Fruit fly (Drosophila melanogaster) Kc167 (cell line): ENCODE results near the gene Rox8.
A peak's percentile ranks its signal among the peaks of the same experiment; 100 is the strongest.

ENCODE experiments used
- Myc ChIP-seq: fragments of >200 bp; optimal IDR thresholded peaks from 2 replicates; lab custom pipeline; 2017; ENCODE audit warnings: missing external identifiers
- Sin3A ChIP-seq: fragments of >200 bp; optimal IDR thresholded peaks from 2 replicates; lab custom pipeline; 2018; ENCODE audit warnings: missing external identifiers
- h ChIP-seq: fragments of >200 bp; optimal IDR thresholded peaks from 3 replicates; lab custom pipeline; 2018; ENCODE audit warnings: missing external identifiers
- insv ChIP-seq: fragments of >200 bp; optimal IDR thresholded peaks from 3 replicates; lab custom pipeline; 2018; ENCODE audit warnings: missing external identifiers
- psq ChIP-seq: fragments of >200 bp; optimal IDR thresholded peaks from 2 replicates; lab custom pipeline; 2017; ENCODE audit warnings: missing external identifiers
- ttk ChIP-seq: sonication (Bioruptor generic); optimal IDR thresholded peaks from 2 replicates; lab custom pipeline; 2017; ENCODE audit warnings: missing external identifiers

The Rox8 gene

dm6 chr3R:24031825-24032523, 16.1 kb downstream of the Rox8 start, which contains the start of the genes KrT95D and Mettl3:
Gene KrT95D, minus strand, starts transcription at chr3R:24031827.
Gene Mettl3, plus strand, starts transcription at chr3R:24032157.
- peak; percentile 68 for TF ChIP-seq Sin3A (lab: Kevin White, UChicago)
- no peak for TF ChIP-seq psq (lab: Kevin White, UChicago)

dm6 chr3R:24031019-24031824, 16.8 kb downstream of the Rox8 start:
- TF ChIP-seq ttk (lab: Kevin White, UChicago) = no peak
- no peak for TF ChIP-seq insv (lab: Kevin White, UChicago)
- no peak for TF ChIP-seq Sin3A (lab: Kevin White, UChicago)
- TF ChIP-seq Myc = no peak
- TF ChIP-seq psq (lab: Kevin White, UChicago) = no peak
- no peak for TF ChIP-seq h (lab: Kevin White, UChicago)

DNA sequence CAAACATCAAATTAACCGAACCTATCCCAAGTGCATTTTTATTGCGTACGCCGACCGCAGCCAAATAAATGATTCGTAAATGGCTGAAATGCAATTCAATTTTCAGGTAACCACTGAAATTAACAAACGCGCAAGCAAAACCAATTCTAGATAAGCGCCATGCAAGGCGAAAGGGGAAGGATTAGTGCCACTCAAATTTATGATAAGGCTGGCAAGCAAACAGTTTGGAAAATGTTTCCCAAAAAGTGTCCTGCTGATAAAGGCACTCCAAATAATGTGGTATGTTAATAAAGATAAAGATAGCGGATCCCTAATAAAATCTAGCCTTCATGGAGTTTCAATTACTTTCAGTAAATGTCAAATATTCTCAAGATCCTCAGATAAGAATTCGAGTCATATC, 20.8 kb downstream of the Rox8 start:
- TF ChIP-seq Sin3A (lab: Kevin White, UChicago) (no peak), h (lab: Kevin White, UChicago) (no peak), ttk (lab: Kevin White, UChicago) (no peak), insv (lab: Kevin White, UChicago) (no peak), psq (lab: Kevin White, UChicago) (no peak), Myc (no peak)

dm6 chr3R:24026503-24026902, 21.6 kb downstream of the Rox8 start:
- TF ChIP-seq ttk (lab: Kevin White, UChicago) (no peak), Sin3A (lab: Kevin White, UChicago) (no peak), psq (lab: Kevin White, UChicago) (no peak), h (lab: Kevin White, UChicago) (no peak), insv (lab: Kevin White, UChicago) (no peak), Myc (no peak)

DNA sequence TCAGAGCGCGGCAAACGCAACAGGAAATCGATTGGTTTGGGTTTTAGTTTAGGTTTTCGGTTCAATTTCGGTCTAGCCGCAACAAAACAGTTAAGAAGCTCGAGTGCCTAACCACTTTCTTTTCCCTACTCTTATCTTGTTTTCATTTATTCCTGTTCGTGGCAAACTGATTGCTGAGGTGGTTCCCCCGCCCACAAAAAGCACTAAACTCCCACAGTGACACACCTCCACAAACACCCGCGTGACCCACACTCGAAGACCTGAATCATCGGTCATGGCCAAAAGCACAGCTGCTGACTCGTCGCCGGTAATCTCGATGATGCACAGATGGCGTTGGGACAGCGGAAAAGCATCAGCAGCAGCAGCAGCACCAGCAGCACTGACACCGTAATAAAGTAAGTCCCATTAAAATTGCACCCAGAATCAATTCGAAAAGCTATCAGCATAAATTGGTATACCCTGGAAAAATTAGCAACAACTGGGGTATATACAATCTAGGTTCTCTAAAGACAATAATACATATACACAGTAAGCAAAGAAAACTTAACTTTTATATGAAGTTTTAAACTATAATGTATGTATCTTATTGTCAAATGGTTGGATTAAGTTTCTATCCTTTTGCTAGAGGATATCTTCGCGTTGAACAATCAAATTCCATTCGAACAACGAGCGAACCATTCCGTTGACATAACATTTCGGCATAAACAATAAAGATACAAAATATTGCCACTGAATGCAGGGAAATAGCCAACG, 22.2 kb downstream of the Rox8 start:
- TF ChIP-seq psq (lab: Kevin White, UChicago) = no peak
- no peak for TF ChIP-seq ttk (lab: Kevin White, UChicago)
- TF ChIP-seq h (lab: Kevin White, UChicago) = no peak
- no peak for TF ChIP-seq insv (lab: Kevin White, UChicago)
- no peak for TF ChIP-seq Sin3A (lab: Kevin White, UChicago)
- TF ChIP-seq Myc = no peak

DNA sequence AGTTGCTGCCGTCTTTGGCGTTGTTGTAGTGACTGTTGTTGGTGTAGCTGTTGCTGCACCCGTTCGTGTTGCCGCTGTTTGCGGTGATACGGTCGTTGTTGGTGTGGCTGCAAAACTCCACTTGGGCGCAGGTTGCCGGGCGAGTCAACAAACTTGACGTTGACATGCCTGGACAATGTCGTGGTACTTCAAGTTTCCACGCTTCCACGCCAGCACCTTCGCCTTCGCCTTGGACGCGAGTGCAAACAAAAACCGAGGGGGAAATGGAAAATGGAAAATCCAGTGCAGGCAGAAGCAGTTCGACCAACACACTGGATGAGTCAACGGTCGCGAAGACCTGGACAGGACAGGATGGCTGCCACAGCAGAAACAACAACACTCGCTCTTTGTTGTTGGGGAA, 23.4 kb downstream of the Rox8 start:
- no peak for TF ChIP-seq Sin3A (lab: Kevin White, UChicago)
- no peak for TF ChIP-seq h (lab: Kevin White, UChicago)
- TF ChIP-seq psq (lab: Kevin White, UChicago) = no peak
- TF ChIP-seq ttk (lab: Kevin White, UChicago) = peak; percentile 87
- no peak for TF ChIP-seq Myc
- no peak for TF ChIP-seq insv (lab: Kevin White, UChicago)

- TF ChIP-seq Myc = no peak
- TF ChIP-seq h (lab: Kevin White, UChicago) = no peak
Measured at dm6 chr3R:24024123-24024522, 23.9 kb downstream of the Rox8 start.

- TF ChIP-seq psq (lab: Kevin White, UChicago) (no peak), ttk (lab: Kevin White, UChicago) (no peak), Myc (no peak), h (lab: Kevin White, UChicago) (no peak), Sin3A (lab: Kevin White, UChicago) (no peak), insv (lab: Kevin White, UChicago) (no peak)
Measured at dm6 chr3R:24021895-24022294, 26.2 kb downstream of the Rox8 start.

dm6 chr3R:24017648-24018047, 30.4 kb downstream of the Rox8 start:
- TF ChIP-seq h (lab: Kevin White, UChicago) = no peak
- no peak for TF ChIP-seq insv (lab: Kevin White, UChicago)
- TF ChIP-seq Myc = no peak
- no peak for TF ChIP-seq psq (lab: Kevin White, UChicago)
- TF ChIP-seq Sin3A (lab: Kevin White, UChicago) = no peak
- no peak for TF ChIP-seq ttk (lab: Kevin White, UChicago)

DNA sequence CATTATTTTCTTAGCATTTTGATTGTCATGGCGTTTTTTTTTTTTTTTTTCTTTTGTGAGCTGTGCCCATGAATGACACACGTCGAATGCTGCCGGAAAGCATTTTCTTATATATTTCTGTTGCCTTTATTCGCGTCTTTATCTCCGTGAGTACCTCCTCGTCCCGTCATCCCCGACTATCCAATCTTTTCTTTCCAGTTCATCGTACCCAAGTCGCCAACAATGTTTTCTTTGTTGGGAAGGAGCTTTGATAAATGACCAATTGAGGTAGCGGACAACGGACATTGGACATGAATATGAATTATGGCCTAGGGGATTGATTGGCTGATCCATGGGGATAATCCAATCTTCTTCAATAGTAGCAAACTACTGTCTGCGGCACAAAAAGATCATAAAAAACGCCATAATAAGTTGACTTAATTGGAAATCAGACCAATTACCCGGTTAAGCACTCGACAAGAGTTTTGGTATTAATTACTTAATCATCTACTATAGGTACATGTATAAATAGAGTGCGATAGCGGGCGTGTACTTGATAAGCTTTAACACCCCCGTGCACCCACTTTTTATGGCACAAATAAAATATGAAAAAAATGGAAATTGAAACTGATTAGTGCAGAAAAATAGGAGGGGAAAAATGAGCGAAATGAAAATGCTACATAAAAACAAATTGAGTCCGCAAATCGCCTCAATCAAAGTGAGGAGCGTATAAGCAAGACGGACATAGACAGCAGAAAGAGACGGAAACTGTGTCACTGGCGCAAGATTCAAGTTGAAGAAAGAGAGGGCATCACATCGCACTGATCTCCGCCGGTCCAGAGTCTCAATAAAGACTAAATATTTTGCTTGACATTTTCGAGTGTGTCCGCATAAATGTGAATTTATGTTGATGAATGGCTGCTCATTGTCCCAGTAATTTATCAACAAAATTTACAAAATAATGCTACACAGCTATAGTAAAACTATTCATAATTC, 31.8 kb downstream of the Rox8 start:
- TF ChIP-seq Sin3A (lab: Kevin White, UChicago) (no peak), ttk (lab: Kevin White, UChicago) (no peak), insv (lab: Kevin White, UChicago) (no peak), h (lab: Kevin White, UChicago) (no peak), psq (lab: Kevin White, UChicago) (no peak), Myc (no peak)
